Fruit fly (Drosophila melanogaster) whole organism, embryonic: ENCODE measurements around the gene pygo.

Experiments used
- Bdp1 ChIP-seq: fragments of 200-800 bp; sonication (Bioruptor generic); optimal IDR thresholded peaks from 3 replicates; lab custom pipeline; 2016; ENCODE audit warnings: missing biosample characterization, missing genetic modification characterization
- C15 ChIP-seq: fragments of 200-800 bp; sonication (Bioruptor generic); IDR thresholded peaks from 3 replicates; pipeline ENCODE4 v1.3.6; 2022; ENCODE audit warnings: missing biosample characterization, missing genetic modification characterization
- CG10267 ChIP-seq: fragments of 200-800 bp; sonication (Bioruptor generic); optimal IDR thresholded peaks from 2 replicates; lab custom pipeline; 2018; ENCODE audit warnings: missing biosample characterization, mild to moderate bottlenecking, missing genetic modification characterization, moderate library complexity
- CG13287 ChIP-seq: fragments of 200-800 bp; sonication (Bioruptor generic); IDR thresholded peaks from 2 replicates; pipeline ENCODE4 v1.3.6; 2022; ENCODE audit warnings: missing biosample characterization, missing genetic modification characterization; ENCODE audit not compliant: partially characterized antibody
- CG13894 ChIP-seq: fragments of 200-800 bp; sonication (Bioruptor generic); optimal IDR thresholded peaks from 3 replicates; lab custom pipeline; 2018; ENCODE audit warnings: missing biosample characterization, mild to moderate bottlenecking, missing genetic modification characterization, moderate library complexity
- CG14710 ChIP-seq: fragments of 200-800 bp; sonication (Bioruptor generic); optimal IDR thresholded peaks from 3 replicates; lab custom pipeline; 2019; ENCODE audit warnings: missing biosample characterization, mild to moderate bottlenecking, missing genetic modification characterization, moderate library complexity
- CG1832 ChIP-seq: fragments of 200-800 bp; sonication (Bioruptor generic); optimal IDR thresholded peaks from 2 replicates; lab custom pipeline; 2017; ENCODE audit warnings: missing biosample characterization, mild to moderate bottlenecking, missing genetic modification characterization, inconsistent platforms
- CG2129 ChIP-seq: fragments of 200-800 bp; sonication (Bioruptor generic); IDR thresholded peaks from 2 replicates; pipeline ENCODE4 v1.3.6; 2022; ENCODE audit warnings: missing biosample characterization, missing genetic modification characterization; ENCODE audit not compliant: partially characterized antibody
- CG4707 ChIP-seq: fragments of 200-800 bp; sonication (Bioruptor generic); optimal IDR thresholded peaks from 2 replicates; lab custom pipeline; 2018; ENCODE audit warnings: missing biosample characterization, mild to moderate bottlenecking, missing genetic modification characterization, moderate library complexity
- CG5245 ChIP-seq: fragments of 200-800 bp; sonication (Bioruptor generic); optimal IDR thresholded peaks from 3 replicates; lab custom pipeline; 2016; ENCODE audit warnings: missing biosample characterization, missing genetic modification characterization
- CG6654 ChIP-seq: fragments of 200-800 bp; sonication (Bioruptor generic); optimal IDR thresholded peaks from 2 replicates; lab custom pipeline; 2017; ENCODE audit warnings: missing biosample characterization, mild to moderate bottlenecking, missing genetic modification characterization
- CG6813 ChIP-seq: fragments of 200-800 bp; sonication (Bioruptor generic); optimal IDR thresholded peaks from 2 replicates; lab custom pipeline; 2017; ENCODE audit warnings: missing biosample characterization, missing genetic modification characterization, mild to moderate bottlenecking, moderate library complexity, missing genetic modification reagents
- CG7372 ChIP-seq: fragments of 200-800 bp; sonication (Bioruptor generic); IDR thresholded peaks from 2 replicates; pipeline ENCODE4 v1.3.6; 2022; ENCODE audit warnings: missing biosample characterization, missing genetic modification characterization
- CG7556 ChIP-seq: fragments of 200-800 bp; sonication (Bioruptor generic); optimal IDR thresholded peaks from 2 replicates; lab custom pipeline; 2017; ENCODE audit warnings: missing biosample characterization, mild to moderate bottlenecking, missing genetic modification characterization
- CG8089 ChIP-seq: fragments of 200-800 bp; sonication (Bioruptor generic); optimal IDR thresholded peaks from 3 replicates; lab custom pipeline; 2016; ENCODE audit warnings: missing biosample characterization, missing genetic modification characterization
- CG8388 ChIP-seq: fragments of 200-800 bp; sonication (Bioruptor generic); optimal IDR thresholded peaks from 2 replicates; lab custom pipeline; 2019; ENCODE audit warnings: missing biosample characterization, mild to moderate bottlenecking, missing genetic modification characterization, moderate library complexity
- CG8944 ChIP-seq: fragments of 200-800 bp; sonication (Bioruptor generic); optimal IDR thresholded peaks from 3 replicates; lab custom pipeline; 2016; ENCODE audit warnings: missing biosample characterization, missing genetic modification characterization
- Dfd ChIP-seq, 2 experiments: fragments of >200 bp; optimal IDR thresholded peaks; 2 replicates each; lab custom pipeline; 2017; ENCODE audit warnings: missing biosample characterization in 2 of 2, missing genetic modification characterization in 2 of 2
- HLH3B ChIP-seq: fragments of 200-800 bp; sonication (Bioruptor generic); IDR thresholded peaks from 2 replicates; pipeline ENCODE4 v1.3.6; 2022; ENCODE audit warnings: missing biosample characterization, missing genetic modification characterization
- HLHmδ ChIP-seq: fragments of 200-800 bp; sonication (Bioruptor generic); optimal IDR thresholded peaks from 2 replicates; lab custom pipeline; 2018; ENCODE audit warnings: missing biosample characterization, mild to moderate bottlenecking, missing genetic modification characterization, moderate library complexity
- HmgZ ChIP-seq: fragments of 200-800 bp; sonication (Bioruptor generic); optimal IDR thresholded peaks from 2 replicates; lab custom pipeline; 2018; ENCODE audit warnings: missing biosample characterization, mild to moderate bottlenecking, missing genetic modification characterization
- Hmx ChIP-seq: fragments of 200-800 bp; sonication (Bioruptor generic); optimal IDR thresholded peaks from 2 replicates; lab custom pipeline; 2016; ENCODE audit warnings: missing biosample characterization, missing genetic modification characterization
- NC2β ChIP-seq: fragments of 200-800 bp; sonication (Bioruptor generic); optimal IDR thresholded peaks from 2 replicates; lab custom pipeline; 2016; ENCODE audit warnings: missing biosample characterization, missing genetic modification characterization
- Nf-YB ChIP-seq: fragments of 200-800 bp; sonication (Bioruptor generic); optimal IDR thresholded peaks from 3 replicates; lab custom pipeline; 2019; ENCODE audit warnings: missing biosample characterization, mild to moderate bottlenecking, missing genetic modification characterization, moderate library complexity
- Scr ChIP-seq: fragments of 200-800 bp; sonication (Bioruptor generic); IDR thresholded peaks from 2 replicates; pipeline ENCODE4 v1.3.6; 2022; ENCODE audit warnings: missing biosample characterization, missing genetic modification characterization; ENCODE audit not compliant: partially characterized antibody
- Side ChIP-seq: fragments of 200-800 bp; sonication (Bioruptor generic); optimal IDR thresholded peaks from 2 replicates; lab custom pipeline; 2016; ENCODE audit warnings: missing biosample characterization, missing genetic modification characterization
- Six4 ChIP-seq: fragments of 200-800 bp; sonication (Bioruptor generic); optimal IDR thresholded peaks from 2 replicates; lab custom pipeline; 2016; ENCODE audit warnings: missing biosample characterization, missing genetic modification characterization
- Spps ChIP-seq: fragments of 200-800 bp; sonication (Bioruptor generic); optimal IDR thresholded peaks from 2 replicates; lab custom pipeline; 2018; ENCODE audit warnings: missing biosample characterization, mild to moderate bottlenecking, missing genetic modification characterization
- TFAM ChIP-seq: fragments of 200-800 bp; sonication (Bioruptor generic); optimal IDR thresholded peaks from 2 replicates; lab custom pipeline; 2017; ENCODE audit warnings: missing biosample characterization, missing genetic modification characterization, inconsistent platforms
- Vsx1 ChIP-seq: fragments of 200-800 bp; sonication (Bioruptor generic); optimal IDR thresholded peaks from 2 replicates; lab custom pipeline; 2017; ENCODE audit warnings: missing biosample characterization, mild to moderate bottlenecking, missing genetic modification characterization, missing genetic modification reagents
- cato ChIP-seq: fragments of 200-800 bp; sonication (Bioruptor generic); optimal IDR thresholded peaks from 2 replicates; lab custom pipeline; 2016; ENCODE audit warnings: missing biosample characterization, missing genetic modification characterization, borderline replicate concordance
- chinmo ChIP-seq: fragments of 200-800 bp; sonication (Bioruptor generic); IDR thresholded peaks from 4 replicates; pipeline ENCODE4 v1.3.6; 2022; ENCODE audit warnings: missing biosample characterization, missing genetic modification characterization; ENCODE audit not compliant: partially characterized antibody
- chn ChIP-seq: fragments of 200-800 bp; sonication (Bioruptor generic); optimal IDR thresholded peaks from 2 replicates; lab custom pipeline; 2016; ENCODE audit warnings: missing biosample characterization, missing genetic modification characterization
- ham ChIP-seq: fragments of 200-800 bp; sonication (Bioruptor generic); IDR thresholded peaks from 2 replicates; pipeline ENCODE4 v1.3.6; 2022; ENCODE audit warnings: missing biosample characterization, missing genetic modification characterization
- her ChIP-seq: fragments of 200-800 bp; sonication (Bioruptor generic); optimal IDR thresholded peaks from 2 replicates; lab custom pipeline; 2016; ENCODE audit warnings: missing biosample characterization, missing genetic modification characterization
- kay ChIP-seq: fragments of 200-800 bp; sonication (Bioruptor generic); optimal IDR thresholded peaks from 2 replicates; lab custom pipeline; 2016; ENCODE audit warnings: missing biosample characterization, missing genetic modification characterization
- lmd ChIP-seq: fragments of 200-800 bp; sonication (Bioruptor generic); IDR thresholded peaks from 2 replicates; pipeline ENCODE4 v1.3.6; 2022; ENCODE audit warnings: missing biosample characterization, missing genetic modification characterization
- lola ChIP-seq, 3 experiments: fragments of >200 bp in 2 of 3; fragments of 200-800 bp in 1 of 3; sonication (Bioruptor generic) in 1 of 3; optimal IDR thresholded peaks; 2 replicates each; lab custom pipeline; 2017 to 2019; ENCODE audit warnings: missing biosample characterization in 3 of 3, missing genetic modification characterization in 3 of 3, mild to moderate bottlenecking in 1 of 3, moderate library complexity in 1 of 3
- nom ChIP-seq: fragments of 200-800 bp; sonication (Bioruptor generic); optimal IDR thresholded peaks from 2 replicates; lab custom pipeline; 2017; ENCODE audit warnings: missing biosample characterization, missing genetic modification characterization, mild to moderate bottlenecking, moderate library complexity, missing genetic modification reagents
- peb ChIP-seq: fragments of 200-800 bp; sonication (Bioruptor generic); IDR thresholded peaks from 2 replicates; pipeline ENCODE4 v1.3.6; 2022; ENCODE audit warnings: missing biosample characterization, missing genetic modification characterization
- pzg ChIP-seq: fragments of 200-800 bp; sonication (Bioruptor generic); optimal IDR thresholded peaks from 3 replicates; lab custom pipeline; 2018; ENCODE audit warnings: missing biosample characterization, mild to moderate bottlenecking, missing genetic modification characterization, moderate library complexity
- rib ChIP-seq: fragments of 200-800 bp; sonication (Bioruptor generic); IDR thresholded peaks from 2 replicates; pipeline ENCODE4 v1.3.6; 2022; ENCODE audit warnings: missing biosample characterization, missing genetic modification characterization
- salm ChIP-seq: fragments of 200-800 bp; sonication (Bioruptor generic); optimal IDR thresholded peaks from 2 replicates; lab custom pipeline; 2018; ENCODE audit warnings: missing biosample characterization, mild to moderate bottlenecking, missing genetic modification characterization
- scrt ChIP-seq: fragments of 200-800 bp; sonication (Bioruptor generic); optimal IDR thresholded peaks from 2 replicates; lab custom pipeline; 2018; ENCODE audit warnings: missing biosample characterization, mild to moderate bottlenecking, missing genetic modification characterization, moderate library complexity
- seq ChIP-seq: fragments of 200-800 bp; sonication (Bioruptor generic); IDR thresholded peaks from 2 replicates; pipeline ENCODE4 v1.3.6; 2022; ENCODE audit warnings: missing biosample characterization, missing genetic modification characterization
- tio ChIP-seq: fragments of 200-800 bp; sonication (Bioruptor generic); optimal IDR thresholded peaks from 2 replicates; lab custom pipeline; 2017; ENCODE audit warnings: missing biosample characterization, missing genetic modification characterization, inconsistent platforms
- trem ChIP-seq: fragments of 200-800 bp; optimal IDR thresholded peaks from 3 replicates; lab custom pipeline; 2019; ENCODE audit warnings: missing biosample characterization, mild to moderate bottlenecking, missing genetic modification characterization, moderate library complexity
- vfl ChIP-seq: fragments of 200-800 bp; sonication (Bioruptor generic); optimal IDR thresholded peaks from 2 replicates; lab custom pipeline; 2016; ENCODE audit warnings: missing biosample characterization, missing genetic modification characterization
- wor ChIP-seq: fragments of 200-800 bp; sonication (Bioruptor generic); IDR thresholded peaks from 2 replicates; pipeline ENCODE4 v1.3.6; 2022; ENCODE audit warnings: missing biosample characterization, missing genetic modification characterization
- z ChIP-seq: fragments of 200-800 bp; sonication (Bioruptor generic); IDR thresholded peaks from 3 replicates; pipeline ENCODE4 v1.3.6; 2022; ENCODE audit warnings: missing biosample characterization, missing genetic modification characterization
- zen ChIP-seq: fragments of 200-800 bp; sonication (Bioruptor generic); optimal IDR thresholded peaks from 3 replicates; lab custom pipeline; 2018; ENCODE audit warnings: missing biosample characterization, mild to moderate bottlenecking, missing genetic modification characterization, moderate library complexity

Gene pygo

DNA sequence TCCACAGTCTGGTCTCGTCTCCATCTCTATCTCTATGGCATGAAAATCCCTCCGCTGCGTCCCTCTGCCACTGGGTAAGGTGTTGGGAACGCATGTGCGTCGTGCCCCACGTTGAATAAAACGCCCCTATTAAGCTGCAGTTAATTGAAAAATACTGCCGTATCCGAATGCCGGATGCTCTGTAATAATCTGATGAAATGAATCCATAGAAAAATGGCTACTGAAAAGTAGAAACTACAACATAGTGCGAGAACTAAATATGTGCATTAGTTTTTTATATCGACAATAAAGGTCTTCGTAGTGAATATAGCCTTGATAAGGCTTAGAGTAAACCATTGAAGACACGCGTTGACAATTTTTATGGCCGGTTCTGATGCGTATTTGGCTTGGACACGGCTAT is 13.8 kb downstream of the pygo start (continued):
- TF ChIP-seq Scr (GFP tag; lab: Robert Waterston, UW) (no peak), trem (tag; lab: Kevin White, UChicago) (no peak), chinmo (0 out of 4 replicates have a peak, but pooled peaks have one; percentile 15), rib (GFP tag; lab: Robert Waterston, UW) (no peak), CG8388 (GFP tag; lab: Kevin White, UChicago) (peak; percentile 41), NC2β (no peak), CG6654 (GFP tag; lab: Kevin White, UChicago) (peak; percentile 18), tio (GFP tag; lab: Kevin White, UChicago) (no peak), chn (GFP tag; lab: Kevin White, UChicago) (peak; percentile 49), seq (GFP tag; lab: Robert Waterston, UW) (no peak), CG8089 (GFP tag; lab: Kevin White, UChicago) (no peak), HLH3B (GFP tag; lab: Robert Waterston, UW) (peak; percentile 73), CG7372 (GFP tag; lab: Robert Waterston, UW) (peak; percentile 54), cato (GFP tag; lab: Kevin White, UChicago) (no peak), HLHmδ (GFP tag; lab: Kevin White, UChicago) (no peak), HmgZ (tag; lab: Kevin White, UChicago) (no peak), nom (peak; percentile 30), Bdp1 (GFP tag; lab: Kevin White, UChicago) (peak; percentile 9), zen (tag; lab: Kevin White, UChicago) (no peak), scrt (GFP tag; lab: Kevin White, UChicago) (no peak), CG14710 (peak; percentile 56), CG13287 (GFP tag; lab: Robert Waterston, UW) (no peak), CG10267 (tag; lab: Kevin White, UChicago) (peak; percentile 44), Six4 (GFP tag; lab: Kevin White, UChicago) (peak; percentile 17), her (GFP tag; lab: Kevin White, UChicago) (no peak), salm (tag; lab: Kevin White, UChicago) (no peak), wor (GFP tag; lab: Robert Waterston, UW) (peak; percentile 55; the same call in 1 of the 2 replicates), CG7556 (GFP tag; lab: Kevin White, UChicago) (peak; percentile 35), Spps (peak; percentile 32), C15 (GFP tag; lab: Robert Waterston, UW) (no peak), CG8944 (GFP tag; lab: Kevin White, UChicago) (no peak), lola (GFP tag; optimal IDR thresholded peaks at IDR 0.05; lab: Kevin White, UChicago) (peak in 1 of 3 experiments; percentile 65), Nf-YB (GFP tag; lab: Kevin White, UChicago) (no peak), Side (GFP tag; lab: Kevin White, UChicago) (no peak), CG2129 (no peak), Dfd (GFP tag; optimal IDR thresholded peaks at IDR 0.05; lab: Kevin White, UChicago) (no peak), ham (GFP tag; lab: Robert Waterston, UW) (no peak), lmd (GFP tag; lab: Robert Waterston, UW) (peak; percentile 65), CG4707 (peak; percentile 27), CG1832 (GFP tag; lab: Kevin White, UChicago) (no peak), CG13894 (tag; lab: Kevin White, UChicago) (no peak), CG6813 (no peak), Hmx (GFP tag; lab: Kevin White, UChicago) (no peak), z (GFP tag; lab: Robert Waterston, UW) (no peak), Vsx1 (GFP tag; lab: Kevin White, UChicago) (no peak), kay (no peak), pzg (GFP tag; lab: Kevin White, UChicago) (no peak), vfl (no peak), TFAM (GFP tag; lab: Kevin White, UChicago) (no peak), peb (peak; percentile 49), CG5245 (GFP tag; lab: Kevin White, UChicago) (no peak)
